Worm (Caenorhabditis elegans): ENCODE results near the gene F26F4.9.

DNA sequence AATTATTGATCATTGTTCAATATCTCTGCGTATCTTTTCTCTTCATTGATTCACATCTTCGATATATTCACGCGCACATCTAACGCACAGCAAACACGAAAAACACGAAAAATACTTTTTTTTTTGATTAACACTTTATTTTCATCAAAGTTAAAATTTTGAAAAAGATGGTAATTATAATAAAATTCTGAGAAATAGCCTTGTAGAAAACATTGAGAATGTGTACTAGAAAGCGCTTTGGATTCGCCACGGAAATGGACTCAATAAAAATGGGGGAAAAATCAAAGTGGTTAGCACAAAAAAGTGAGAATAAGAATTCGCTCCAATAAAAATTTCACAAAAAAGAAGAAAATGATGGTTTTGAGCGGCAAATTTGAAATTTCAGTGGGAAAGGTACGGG, 18.8 kb downstream of the F26F4.9 start, which contains the start of gene F26F4.6:
- TF ChIP-seq eor-1 (tag; optimal IDR thresholded peaks at IDR 0.05) (no peak), nhr-237 (tag; optimal IDR thresholded peaks at IDR 0.05) (no peak), jun-1 (tag; optimal IDR thresholded peaks at IDR 0.05) (no peak), ceh-28 (tag; optimal IDR thresholded peaks at IDR 0.05) (no peak), unc-62 (GFP tag; optimal IDR thresholded peaks at IDR 0.05) (no peak), fkh-10 (GFP tag; optimal IDR thresholded peaks at IDR 0.05) (no peak), lsy-12 (tag; optimal IDR thresholded peaks at IDR 0.05) (no peak), tbx-2 (tag; optimal IDR thresholded peaks at IDR 0.05) (no peak), ama-1 (optimal IDR thresholded peaks at IDR 0.05) (no peak), pha-4 (tag; optimal IDR thresholded peaks at IDR 0.05) (no peak), ceh-82 (tag; optimal IDR thresholded peaks at IDR 0.05) (no peak), mdl-1 (tag; optimal IDR thresholded peaks at IDR 0.05) (no peak), sea-2 (GFP tag; optimal IDR thresholded peaks at IDR 0.05) (no peak)
